Fruit fly (Drosophila melanogaster): Measurements from ENCODE around the gene CG33773.

Gene CG33773

dm6 chr3R:31059036-31059806 lies 24.1 kb downstream of the CG33773 start:
- TF ChIP-seq CG4318 (GFP tag; optimal IDR thresholded peaks at IDR 0.05), result peak; percentile 79
- TF ChIP-seq CG32006 (GFP tag; optimal IDR thresholded peaks at IDR 0.05), result peak; percentile 90
- peak; percentile 48 for TF ChIP-seq CG9139 (GFP tag; optimal IDR thresholded peaks at IDR 0.05)
- TF ChIP-seq Gug (GFP tag; IDR thresholded peaks at IDR 0.05), result peak; percentile 69
- TF ChIP-seq CG6276 (GFP tag; optimal IDR thresholded peaks at IDR 0.05), result no peak
- peak; percentile 68 for TF ChIP-seq vri (GFP tag; optimal IDR thresholded peaks at IDR 0.05)
- TF ChIP-seq CG8319 (GFP tag; optimal IDR thresholded peaks at IDR 0.05), result peak; percentile 83
- peak; percentile 76 for TF ChIP-seq CG6854 (GFP tag; optimal IDR thresholded peaks at IDR 0.05)
- TF ChIP-seq CG34406 (GFP tag; optimal IDR thresholded peaks at IDR 0.05), result peak; percentile 94
- peak; percentile 82 for TF ChIP-seq CG15336 (GFP tag; IDR thresholded peaks at IDR 0.05)
- TF ChIP-seq CG7368 (GFP tag; optimal IDR thresholded peaks at IDR 0.05), result peak; percentile 85
- peak; percentile 90 for TF ChIP-seq CG11902 (GFP tag; optimal IDR thresholded peaks at IDR 0.05)
- peak; percentile 70 for TF ChIP-seq dac (GFP tag; optimal IDR thresholded peaks at IDR 0.05)
- TF ChIP-seq CG16779 (tag; optimal IDR thresholded peaks at IDR 0.05), result no peak
- peak; percentile 85 for TF ChIP-seq lz (GFP tag; optimal IDR thresholded peaks at IDR 0.05)
- peak; percentile 76 for TF ChIP-seq fkh (GFP tag; optimal IDR thresholded peaks at IDR 0.05)
- TF ChIP-seq CG3919 (GFP tag; optimal IDR thresholded peaks at IDR 0.05), result peak; percentile 91
- TF ChIP-seq Sox15 (GFP tag; optimal IDR thresholded peaks at IDR 0.05), result peak; percentile 82
- TF ChIP-seq CG11294 (GFP tag; IDR thresholded peaks at IDR 0.05), result peak; percentile 20; the same call in 1 of the 2 replicates
- TF ChIP-seq net (GFP tag; optimal IDR thresholded peaks at IDR 0.05), result peak; percentile 84
- peak; percentile 91 for TF ChIP-seq CG6792 (GFP tag; optimal IDR thresholded peaks at IDR 0.05)
- peak; percentile 84 for TF ChIP-seq Blimp-1 (GFP tag; optimal IDR thresholded peaks at IDR 0.05)
- TF ChIP-seq fd59A (GFP tag; optimal IDR thresholded peaks at IDR 0.05), result peak; percentile 49
- TF ChIP-seq CG31627 (GFP tag; optimal IDR thresholded peaks at IDR 0.05), result peak; percentile 85
- TF ChIP-seq eg (GFP tag; IDR thresholded peaks at IDR 0.05), result peak; percentile 84
- peak; percentile 78 for TF ChIP-seq dsx (GFP tag; optimal IDR thresholded peaks at IDR 0.05; ENCODE audit: poor library complexity, severe bottlenecking)
- TF ChIP-seq CG10631 (GFP tag; optimal IDR thresholded peaks at IDR 0.05), result peak; percentile 86
- peak; percentile 95 for TF ChIP-seq Eip78C (GFP tag)
- TF ChIP-seq Smox (GFP tag; optimal IDR thresholded peaks at IDR 0.05), result peak; percentile 89
- peak; percentile 80 for TF ChIP-seq pdm3 (GFP tag; optimal IDR thresholded peaks at IDR 0.05)
- TF ChIP-seq topi (GFP tag; optimal IDR thresholded peaks at IDR 0.05), result peak; percentile 90
- TF ChIP-seq esn (GFP tag; optimal IDR thresholded peaks at IDR 0.05), result peak; percentile 94
- peak; percentile 80 for TF ChIP-seq Hr39 (GFP tag; optimal IDR thresholded peaks at IDR 0.05)
- no peak for TF ChIP-seq Hr38 (GFP tag; optimal IDR thresholded peaks at IDR 0.05)
- TF ChIP-seq CG3032 (tag; optimal IDR thresholded peaks at IDR 0.05), result peak; percentile 83
- TF ChIP-seq CG1621 (tag; optimal IDR thresholded peaks at IDR 0.05), result peak; percentile 62
- TF ChIP-seq Eip75B (GFP tag; optimal IDR thresholded peaks at IDR 0.05), result peak; percentile 77
- TF ChIP-seq Met (GFP tag; optimal IDR thresholded peaks at IDR 0.05), result peak; percentile 89
- peak; percentile 91 for TF ChIP-seq Sox102F (GFP tag; optimal IDR thresholded peaks at IDR 0.05)
- peak; percentile 70 for TF ChIP-seq CG6808 (GFP tag; optimal IDR thresholded peaks at IDR 0.05)
- peak; percentile 77 for TF ChIP-seq Lpt (GFP tag; optimal IDR thresholded peaks at IDR 0.05)
- TF ChIP-seq achi (GFP tag; optimal IDR thresholded peaks at IDR 0.05), result peak; percentile 89
- peak; percentile 75 for TF ChIP-seq Sox14 (GFP tag; optimal IDR thresholded peaks at IDR 0.05)
- peak; percentile 74 for TF ChIP-seq spab (GFP tag; optimal IDR thresholded peaks at IDR 0.05)
- TF ChIP-seq CG10669 (GFP tag; optimal IDR thresholded peaks at IDR 0.05), result peak; percentile 84
- peak; percentile 90 for TF ChIP-seq Ets96B (tag; optimal IDR thresholded peaks at IDR 0.05)
- peak; percentile 92 for TF ChIP-seq CG6163 (GFP tag; IDR thresholded peaks at IDR 0.05)
- peak; percentile 63 for TF ChIP-seq fd85E (GFP tag; optimal IDR thresholded peaks at IDR 0.05)
- peak; percentile 85 for TF ChIP-seq CG8119 (GFP tag; IDR thresholded peaks at IDR 0.05)
- TF ChIP-seq CG8632 (GFP tag; optimal IDR thresholded peaks at IDR 0.05), result peak; percentile 94
- peak; percentile 90 for TF ChIP-seq Eip93F (GFP tag; optimal IDR thresholded peaks at IDR 0.05)

Data from whole organism, prepupa.